Fruit fly (Drosophila melanogaster) whole organism, embryonic: ENCODE measurements around the gene CG13311.

ENCODE experiments used
- Ada2b ChIP-seq: fragments of 200-800 bp; sonication (Bioruptor generic); IDR thresholded peaks from 2 replicates; pipeline ENCODE4 v1.3.6; 2022; ENCODE audit warnings: missing biosample characterization, missing genetic modification characterization
- Blimp-1 ChIP-seq: fragments of 200-800 bp; sonication (Bioruptor generic); optimal IDR thresholded peaks from 3 replicates; lab custom pipeline; 2018; ENCODE audit warnings: missing biosample characterization, missing genetic modification characterization, mild to moderate bottlenecking, moderate library complexity, missing genetic modification reagents
- CG10267 ChIP-seq: fragments of 200-800 bp; sonication (Bioruptor generic); optimal IDR thresholded peaks from 2 replicates; lab custom pipeline; 2018; ENCODE audit warnings: missing biosample characterization, mild to moderate bottlenecking, missing genetic modification characterization, moderate library complexity
- CG10321 ChIP-seq: fragments of 200-800 bp; sonication (Bioruptor generic); IDR thresholded peaks from 2 replicates; pipeline ENCODE4 v1.3.6; 2022; ENCODE audit warnings: missing biosample characterization, missing genetic modification characterization
- CG12236 ChIP-seq: fragments of 200-800 bp; sonication (Bioruptor generic); optimal IDR thresholded peaks from 2 replicates; lab custom pipeline; 2016; ENCODE audit warnings: missing biosample characterization, missing genetic modification characterization
- CG14667 ChIP-seq: fragments of 200-800 bp; sonication (Bioruptor generic); IDR thresholded peaks from 2 replicates; pipeline ENCODE4 v1.3.6; 2022; ENCODE audit warnings: missing biosample characterization, missing genetic modification characterization
- CG1529 ChIP-seq: fragments of 200-800 bp; sonication (Bioruptor generic); optimal IDR thresholded peaks from 3 replicates; lab custom pipeline; 2018; ENCODE audit warnings: missing biosample characterization, missing genetic modification characterization
- CG2202 ChIP-seq: fragments of 200-800 bp; sonication (Bioruptor generic); optimal IDR thresholded peaks from 2 replicates; lab custom pipeline; 2018; ENCODE audit warnings: missing biosample characterization, mild to moderate bottlenecking, missing genetic modification characterization
- CG31388 ChIP-seq: fragments of 200-800 bp; sonication (Bioruptor generic); optimal IDR thresholded peaks from 2 replicates; lab custom pipeline; 2016; ENCODE audit warnings: missing biosample characterization, missing genetic modification characterization
- CG33557 ChIP-seq: fragments of 200-800 bp; sonication (Bioruptor generic); optimal IDR thresholded peaks from 2 replicates; lab custom pipeline; 2019; ENCODE audit warnings: missing biosample characterization, mild to moderate bottlenecking, missing genetic modification characterization, moderate library complexity
- CG6683 ChIP-seq: fragments of 200-800 bp; sonication (Bioruptor generic); optimal IDR thresholded peaks from 2 replicates; lab custom pipeline; 2017; ENCODE audit warnings: missing biosample characterization, mild to moderate bottlenecking, missing genetic modification characterization, missing genetic modification reagents
- CG8281 ChIP-seq: fragments of 200-800 bp; sonication (Bioruptor generic); optimal IDR thresholded peaks from 2 replicates; lab custom pipeline; 2018; ENCODE audit warnings: missing biosample characterization, mild to moderate bottlenecking, missing genetic modification characterization, moderate library complexity
- CG8388 ChIP-seq: fragments of 200-800 bp; sonication (Bioruptor generic); optimal IDR thresholded peaks from 2 replicates; lab custom pipeline; 2019; ENCODE audit warnings: missing biosample characterization, mild to moderate bottlenecking, missing genetic modification characterization, moderate library complexity
- Dip2 ChIP-seq: fragments of 200-800 bp; sonication (Bioruptor generic); IDR thresholded peaks from 2 replicates; pipeline ENCODE4 v1.3.6; 2022; ENCODE audit warnings: missing biosample characterization, missing genetic modification characterization
- Dll ChIP-seq: fragments of 200-800 bp; sonication (Bioruptor generic); IDR thresholded peaks from 4 replicates; pipeline ENCODE4 v1.3.6; 2022; ENCODE audit warnings: missing biosample characterization, missing genetic modification characterization; ENCODE audit not compliant: partially characterized antibody
- Kr ChIP-seq: fragments of 200-800 bp; sonication (Bioruptor generic); optimal IDR thresholded peaks from 2 replicates; lab custom pipeline; 2017; ENCODE audit warnings: missing biosample characterization, mild to moderate bottlenecking, missing genetic modification characterization
- Lim3 ChIP-seq: fragments of 200-800 bp; sonication (Bioruptor generic); IDR thresholded peaks from 2 replicates; pipeline ENCODE4 v1.3.6; 2022; ENCODE audit warnings: missing biosample characterization, missing genetic modification characterization
- Med ChIP-seq: fragments of 200-800 bp; sonication (Bioruptor generic); peaks from one replicate; lab custom pipeline; 2016; ENCODE audit warnings: missing biosample characterization, missing genetic modification characterization, mild to moderate bottlenecking, inconsistent platforms, moderate library complexity
- Rx ChIP-seq: fragments of 200-800 bp; sonication (Bioruptor generic); IDR thresholded peaks from 2 replicates; pipeline ENCODE4 v1.3.6; 2022; ENCODE audit warnings: missing biosample characterization, missing genetic modification characterization
- Sox102F ChIP-seq: fragments of 200-800 bp; sonication (Bioruptor generic); optimal IDR thresholded peaks from 2 replicates; lab custom pipeline; 2018; ENCODE audit warnings: missing biosample characterization, mild to moderate bottlenecking, missing genetic modification characterization, moderate library complexity
- Ssrp ChIP-seq: fragments of 200-800 bp; sonication (Bioruptor generic); optimal IDR thresholded peaks from 2 replicates; lab custom pipeline; 2018; ENCODE audit warnings: missing biosample characterization, mild to moderate bottlenecking, missing genetic modification characterization, moderate library complexity
- bsh ChIP-seq, 2 experiments: fragments of 200-800 bp; sonication (Bioruptor generic); optimal IDR thresholded peaks; 2 replicates each; lab custom pipeline; 2017 to 2018; ENCODE audit warnings: mild to moderate bottlenecking in 2 of 2, missing biosample characterization in 2 of 2, missing genetic modification characterization in 2 of 2, moderate library complexity in 1 of 2
- cg ChIP-seq: fragments of 200-800 bp; sonication (Bioruptor generic); optimal IDR thresholded peaks from 3 replicates; lab custom pipeline; 2019; ENCODE audit warnings: missing biosample characterization, mild to moderate bottlenecking, missing genetic modification characterization, moderate library complexity
- corto ChIP-seq: fragments of 200-800 bp; sonication (Bioruptor generic); optimal IDR thresholded peaks from 2 replicates; lab custom pipeline; 2016; ENCODE audit warnings: missing biosample characterization, mild to moderate bottlenecking, missing genetic modification characterization, moderate library complexity
- crp ChIP-seq, 2 experiments: fragments of 200-800 bp; sonication (Bioruptor generic); optimal IDR thresholded peaks; 2 replicates in 1 of 2; 3 replicates in 1 of 2; lab custom pipeline; 2017; ENCODE audit warnings: missing biosample characterization in 2 of 2, missing genetic modification characterization in 2 of 2, mild to moderate bottlenecking in 1 of 2, moderate library complexity in 1 of 2
- eve ChIP-seq, 2 experiments: fragments of >200 bp; optimal IDR thresholded peaks; 2 replicates each; lab custom pipeline; 2017; ENCODE audit warnings: missing biosample characterization in 2 of 2, missing genetic modification characterization in 2 of 2
- ftz-f1 ChIP-seq: fragments of 200-800 bp; sonication (Bioruptor generic); optimal IDR thresholded peaks from 2 replicates; lab custom pipeline; 2016; ENCODE audit warnings: missing biosample characterization, missing genetic modification characterization
- hkb ChIP-seq, 2 experiments: fragments of 200-800 bp in 1 of 2; fragments of >200 bp in 1 of 2; sonication (Bioruptor generic) in 1 of 2; IDR thresholded peaks in 1 of 2; optimal IDR thresholded peaks in 1 of 2; 2 replicates each; pipeline versions ENCODE4 v1.3.6 to Lab custom; 2017 to 2022; ENCODE audit warnings: missing biosample characterization in 1 of 2, missing genetic modification characterization in 1 of 2
- nom ChIP-seq: fragments of 200-800 bp; sonication (Bioruptor generic); optimal IDR thresholded peaks from 2 replicates; lab custom pipeline; 2017; ENCODE audit warnings: missing biosample characterization, missing genetic modification characterization, mild to moderate bottlenecking, moderate library complexity, missing genetic modification reagents
- scrt ChIP-seq: fragments of 200-800 bp; sonication (Bioruptor generic); optimal IDR thresholded peaks from 2 replicates; lab custom pipeline; 2018; ENCODE audit warnings: missing biosample characterization, mild to moderate bottlenecking, missing genetic modification characterization, moderate library complexity
- sim ChIP-seq: fragments of 200-800 bp; sonication (Bioruptor generic); IDR thresholded peaks from 2 replicates; pipeline ENCODE4 v1.3.6; 2022; ENCODE audit warnings: missing biosample characterization, missing genetic modification characterization
- sima ChIP-seq: fragments of 200-800 bp; sonication (Bioruptor generic); optimal IDR thresholded peaks from 2 replicates; lab custom pipeline; 2016; ENCODE audit warnings: missing biosample characterization, missing genetic modification characterization
- sqz ChIP-seq: fragments of 200-800 bp; sonication (Bioruptor generic); optimal IDR thresholded peaks from 3 replicates; lab custom pipeline; 2018; ENCODE audit warnings: missing biosample characterization, mild to moderate bottlenecking, missing genetic modification characterization
- vvl ChIP-seq: fragments of 200-800 bp; sonication (Bioruptor generic); IDR thresholded peaks from 2 replicates; pipeline ENCODE4 v1.3.6; 2022; ENCODE audit warnings: missing biosample characterization, missing genetic modification characterization

The CG13311 gene

dm6 chr3L:8826038-8826437 is 24.1 kb upstream of the CG13311 start (continued):
- TF ChIP-seq hkb (optimal IDR thresholded peaks at IDR 0.05; lab: Kevin White, UChicago) (no peak), hkb (GFP tag; IDR thresholded peaks at IDR 0.05; lab: Robert Waterston, UW) (0 out of 2 replicates have a peak, but pooled peaks have one; percentile 14), Blimp-1 (GFP tag; lab: Kevin White, UChicago) (peak; percentile 36), vvl (GFP tag; lab: Robert Waterston, UW) (0 out of 2 replicates have a peak, but pooled peaks have one; percentile 6)

dm6 chr3L:8825560-8825959 is 23.6 kb upstream of the CG13311 start:
- TF ChIP-seq CG14667 (GFP tag; lab: Robert Waterston, UW) (no peak), scrt (GFP tag; lab: Kevin White, UChicago) (no peak), CG33557 (GFP tag; lab: Kevin White, UChicago) (no peak), CG31388 (GFP tag; lab: Kevin White, UChicago) (no peak), corto (peak; percentile 41), CG8388 (GFP tag; lab: Kevin White, UChicago) (peak; percentile 1), CG12236 (no peak), CG2202 (tag; lab: Kevin White, UChicago) (no peak), sima (no peak), eve (GFP tag; optimal IDR thresholded peaks at IDR 0.05; lab: Kevin White, UChicago) (peak in 1 of 2 experiments; percentile 47), CG8281 (tag; lab: Kevin White, UChicago) (no peak), Med (peak; percentile 31), nom (GFP tag; lab: Kevin White, UChicago) (no peak), Kr (GFP tag; lab: Kevin White, UChicago) (peak; percentile 33), cg (GFP tag; lab: Kevin White, UChicago) (peak; percentile 1), sqz (peak; percentile 9)

- TF ChIP-seq Dll (GFP tag; lab: Robert Waterston, UW): no peak
- peak; percentile 30 for TF ChIP-seq corto
- TF ChIP-seq ftz-f1 (GFP tag; lab: Kevin White, UChicago): no peak
- no peak for TF ChIP-seq Ssrp (tag; lab: Kevin White, UChicago)
- TF ChIP-seq CG10321: 0 out of 2 replicates have a peak, but pooled peaks have one; percentile 12
- no peak for TF ChIP-seq Sox102F
- no peak for TF ChIP-seq CG6683 (GFP tag; lab: Kevin White, UChicago)
- TF ChIP-seq CG10267 (tag; lab: Kevin White, UChicago): no peak
- no peak for TF ChIP-seq crp (GFP tag; optimal IDR thresholded peaks at IDR 0.05; lab: Kevin White, UChicago)
- no peak for TF ChIP-seq Dip2 (GFP tag; lab: Robert Waterston, UW)
- TF ChIP-seq nom (GFP tag; lab: Kevin White, UChicago): peak; percentile 41
- peak in 1 of 2 experiments; percentile 15 for TF ChIP-seq bsh (GFP tag; optimal IDR thresholded peaks at IDR 0.05; lab: Kevin White, UChicago)
- TF ChIP-seq Lim3 (GFP tag; lab: Robert Waterston, UW): no peak
- no peak for TF ChIP-seq Rx (GFP tag; lab: Robert Waterston, UW)
- no peak for TF ChIP-seq vvl (GFP tag; lab: Robert Waterston, UW)
- TF ChIP-seq CG1529 (GFP tag; lab: Kevin White, UChicago): no peak
- no peak for TF ChIP-seq sim (GFP tag; lab: Robert Waterston, UW)
- TF ChIP-seq Ada2b: no peak
Measured at dm6 chr3L:8825030-8825407, 23.1 kb upstream of the CG13311 start.
